Fruit fly (Drosophila melanogaster): ENCODE measurements around the gene daed.

- no peak for TF ChIP-seq topi (GFP tag; optimal IDR thresholded peaks at IDR 0.05)
- no peak for TF ChIP-seq CG8119 (GFP tag; IDR thresholded peaks at IDR 0.05)
- TF ChIP-seq CG16779 (tag; optimal IDR thresholded peaks at IDR 0.05): no peak
- TF ChIP-seq dac (GFP tag; optimal IDR thresholded peaks at IDR 0.05): no peak
- no peak for TF ChIP-seq CG11294 (GFP tag; IDR thresholded peaks at IDR 0.05)
- no peak for TF ChIP-seq CG1621 (tag; optimal IDR thresholded peaks at IDR 0.05)
- TF ChIP-seq net (GFP tag; optimal IDR thresholded peaks at IDR 0.05): no peak
- TF ChIP-seq CG6163 (GFP tag; IDR thresholded peaks at IDR 0.05): no peak
- TF ChIP-seq CG6792 (GFP tag; optimal IDR thresholded peaks at IDR 0.05): no peak
- no peak for TF ChIP-seq spab (GFP tag; optimal IDR thresholded peaks at IDR 0.05)
- TF ChIP-seq CG11762 (GFP tag; optimal IDR thresholded peaks at IDR 0.05; ENCODE audit: insufficient read depth): no peak
- TF ChIP-seq CG6276 (GFP tag; optimal IDR thresholded peaks at IDR 0.05): no peak
Observed at dm6 chr2L:2199433-2199796, 16.7 kb downstream of the daed start.
